Worm (Caenorhabditis elegans) whole organism, L3 larva: ENCODE measurements around the gene F26G1.9.

Experiments used
- R02D3.7 ChIP-seq: fragments of 150-350 bp; optimal IDR thresholded peaks from 2 replicates; lab custom pipeline; 2014; ENCODE audit warnings: missing biosample characterization, missing genetic modification characterization
- ZK546.5 ChIP-seq: sonication (generic microtip); optimal IDR thresholded peaks from 2 replicates; lab custom pipeline; 2017; ENCODE audit warnings: missing biosample characterization, missing genetic modification characterization
- aly-2 ChIP-seq: fragments of 150-350 bp; optimal IDR thresholded peaks from 2 replicates; lab custom pipeline; 2014; ENCODE audit warnings: missing biosample characterization, missing genetic modification characterization
- ama-1 ChIP-seq: fragments of 150-350 bp; optimal IDR thresholded peaks from 2 replicates; lab custom pipeline; 2018
- ceh-16 ChIP-seq: sonication (generic microtip); optimal IDR thresholded peaks from 2 replicates; lab custom pipeline; 2017; ENCODE audit warnings: missing biosample characterization, missing genetic modification characterization
- ceh-28 ChIP-seq: fragments of 150-350 bp; optimal IDR thresholded peaks from 2 replicates; lab custom pipeline; 2014; ENCODE audit warnings: missing biosample characterization, missing genetic modification reagents, missing genetic modification characterization
- ceh-82 ChIP-seq: fragments of 150-350 bp; optimal IDR thresholded peaks from 2 replicates; lab custom pipeline; 2014; ENCODE audit warnings: missing biosample characterization, missing genetic modification characterization
- daf-12 ChIP-seq: fragments of 150-350 bp; optimal IDR thresholded peaks from 2 replicates; lab custom pipeline; 2014; ENCODE audit warnings: missing biosample characterization, missing genetic modification reagents, missing genetic modification characterization
- egl-27 ChIP-seq: sonication (generic microtip); optimal IDR thresholded peaks from 4 replicates; lab custom pipeline; 2017; ENCODE audit warnings: missing biosample characterization, missing genetic modification reagents, missing genetic modification characterization
- egl-5 ChIP-seq: fragments of 150-350 bp; optimal IDR thresholded peaks from 2 replicates; lab custom pipeline; 2017; ENCODE audit warnings: missing biosample characterization, missing genetic modification reagents, missing genetic modification characterization, inconsistent platforms
- elt-1 ChIP-seq: fragments of 150-350 bp; optimal IDR thresholded peaks from 2 replicates; lab custom pipeline; 2014; ENCODE audit warnings: missing biosample characterization, missing genetic modification characterization
- elt-2 ChIP-seq: sonication (generic microtip); optimal IDR thresholded peaks from 2 replicates; lab custom pipeline; 2016; ENCODE audit warnings: missing genetic modification reagents, mild to moderate bottlenecking, missing genetic modification characterization, missing compliant biosample characterization
- elt-3 ChIP-seq, 3 experiments: fragments of 150-350 bp in 1 of 3; sonication (generic microtip) in 2 of 3; optimal IDR thresholded peaks; 2 replicates in 2 of 3; 4 replicates in 1 of 3; lab custom pipeline; 2014 to 2017; ENCODE audit warnings: missing biosample characterization in 3 of 3, missing genetic modification characterization in 3 of 3
- eor-1 ChIP-seq, 2 experiments: fragments of 150-350 bp; optimal IDR thresholded peaks; 2 replicates each; lab custom pipeline; 2014 to 2018; ENCODE audit warnings: missing biosample characterization in 2 of 2, missing genetic modification characterization in 2 of 2
- fkh-10 ChIP-seq: sonication (generic microtip); optimal IDR thresholded peaks from 2 replicates; lab custom pipeline; 2017; ENCODE audit warnings: missing biosample characterization, missing genetic modification reagents, missing genetic modification characterization
- fkh-2 ChIP-seq: fragments of 150-350 bp; optimal IDR thresholded peaks from 2 replicates; lab custom pipeline; 2014; ENCODE audit warnings: missing biosample characterization, missing genetic modification reagents, missing genetic modification characterization
- fos-1 ChIP-seq: fragments of 150-350 bp; optimal IDR thresholded peaks from 2 replicates; lab custom pipeline; 2014; ENCODE audit warnings: missing biosample characterization, missing genetic modification characterization
- hmg-11 ChIP-seq: sonication (generic microtip); optimal IDR thresholded peaks from 2 replicates; lab custom pipeline; 2016; ENCODE audit warnings: missing genetic modification characterization, missing compliant biosample characterization
- jun-1 ChIP-seq: fragments of 150-350 bp; optimal IDR thresholded peaks from 2 replicates; lab custom pipeline; 2014; ENCODE audit warnings: missing biosample characterization, missing genetic modification reagents, missing genetic modification characterization
- lin-15B ChIP-seq: fragments of 150-350 bp; optimal IDR thresholded peaks from 2 replicates; lab custom pipeline; 2014; ENCODE audit warnings: missing biosample characterization, missing genetic modification characterization
- lin-39 ChIP-seq: fragments of 150-350 bp; optimal IDR thresholded peaks from 2 replicates; lab custom pipeline; 2018; ENCODE audit warnings: missing biosample characterization, missing genetic modification reagents, missing genetic modification characterization
- lsy-12 ChIP-seq: sonication (generic microtip); optimal IDR thresholded peaks from 2 replicates; lab custom pipeline; 2016; ENCODE audit warnings: mild to moderate bottlenecking, missing genetic modification characterization, missing compliant biosample characterization
- mdl-1 ChIP-seq: fragments of 150-350 bp; optimal IDR thresholded peaks from 2 replicates; lab custom pipeline; 2014; ENCODE audit warnings: missing biosample characterization, missing genetic modification characterization
- mml-1 ChIP-seq: fragments of 150-350 bp; sonication (generic microtip); optimal IDR thresholded peaks from 3 replicates; lab custom pipeline; 2014; ENCODE audit warnings: missing biosample characterization, missing genetic modification characterization
- nfya-1 ChIP-seq: sonication (generic microtip); optimal IDR thresholded peaks from 2 replicates; lab custom pipeline; 2017; ENCODE audit warnings: missing genetic modification characterization, mild to moderate bottlenecking, missing compliant biosample characterization, antibody characterized with exemption, moderate library complexity; ENCODE audit not compliant: insufficient read depth
- nhr-11 ChIP-seq: fragments of 150-350 bp; optimal IDR thresholded peaks from 2 replicates; lab custom pipeline; 2014; ENCODE audit warnings: missing biosample characterization, missing genetic modification characterization
- nhr-12 ChIP-seq: fragments of 150-350 bp; optimal IDR thresholded peaks from 2 replicates; lab custom pipeline; 2014; ENCODE audit warnings: missing biosample characterization, missing genetic modification characterization
- nhr-237 ChIP-seq: fragments of 150-350 bp; optimal IDR thresholded peaks from 2 replicates; lab custom pipeline; 2014; ENCODE audit warnings: missing biosample characterization, missing genetic modification characterization
- nhr-25 ChIP-seq: sonication (generic microtip); optimal IDR thresholded peaks from 2 replicates; lab custom pipeline; 2017; ENCODE audit warnings: missing biosample characterization, missing genetic modification characterization
- nhr-28 ChIP-seq: fragments of 150-350 bp; optimal IDR thresholded peaks from 2 replicates; lab custom pipeline; 2014; ENCODE audit warnings: missing biosample characterization, missing genetic modification characterization
- nhr-43 ChIP-seq: sonication (generic microtip); optimal IDR thresholded peaks from 2 replicates; lab custom pipeline; 2016; ENCODE audit warnings: mild to moderate bottlenecking, missing genetic modification characterization, missing compliant biosample characterization; ENCODE audit not compliant: poor library complexity, severe bottlenecking
- nhr-67 ChIP-seq: fragments of 150-350 bp; optimal IDR thresholded peaks from 2 replicates; lab custom pipeline; 2014; ENCODE audit warnings: missing biosample characterization, missing genetic modification characterization
- nhr-77 ChIP-seq: fragments of 150-350 bp; optimal IDR thresholded peaks from 2 replicates; lab custom pipeline; 2014; ENCODE audit warnings: missing biosample characterization, missing genetic modification characterization
- pha-4 ChIP-seq: fragments of 150-350 bp; optimal IDR thresholded peaks from 2 replicates; lab custom pipeline; 2014; ENCODE audit warnings: missing biosample characterization, missing genetic modification reagents, missing genetic modification characterization
- pqm-1 ChIP-seq: fragments of 150-350 bp; optimal IDR thresholded peaks from 2 replicates; lab custom pipeline; 2017; ENCODE audit warnings: missing biosample characterization, missing genetic modification characterization, inconsistent platforms
- sea-2 ChIP-seq: fragments of 150-350 bp; sonication (generic microtip); optimal IDR thresholded peaks from 4 replicates; lab custom pipeline; 2014; ENCODE audit warnings: missing biosample characterization, missing genetic modification reagents, missing genetic modification characterization
- skn-1 ChIP-seq: fragments of 150-350 bp; optimal IDR thresholded peaks from 2 replicates; lab custom pipeline; 2014; ENCODE audit warnings: missing biosample characterization, missing genetic modification characterization
- snpc-4 ChIP-seq: fragments of 150-350 bp; optimal IDR thresholded peaks from 2 replicates; lab custom pipeline; 2014; ENCODE audit warnings: missing biosample characterization, missing genetic modification characterization
- tbx-2 ChIP-seq: sonication (generic microtip); optimal IDR thresholded peaks from 2 replicates; lab custom pipeline; 2016; ENCODE audit warnings: mild to moderate bottlenecking, missing genetic modification characterization, missing compliant biosample characterization
- unc-39 ChIP-seq: sonication (generic microtip); optimal IDR thresholded peaks from 4 replicates; lab custom pipeline; 2017; ENCODE audit warnings: missing biosample characterization, missing genetic modification characterization
- unc-62 ChIP-seq: fragments of 150-350 bp; sonication (generic microtip); optimal IDR thresholded peaks from 4 replicates; lab custom pipeline; 2014; ENCODE audit warnings: missing biosample characterization, missing genetic modification reagents, missing genetic modification characterization
- zag-1 ChIP-seq: fragments of 150-350 bp; optimal IDR thresholded peaks from 2 replicates; lab custom pipeline; 2014; ENCODE audit warnings: missing biosample characterization, missing genetic modification characterization
- ztf-11 ChIP-seq: fragments of 150-350 bp; optimal IDR thresholded peaks from 2 replicates; lab custom pipeline; 2014; ENCODE audit warnings: missing biosample characterization, missing genetic modification characterization
- ztf-4 ChIP-seq: fragments of 150-350 bp; optimal IDR thresholded peaks from 2 replicates; lab custom pipeline; 2014; ENCODE audit warnings: missing biosample characterization, missing genetic modification characterization

The F26G1.9 gene

DNA sequence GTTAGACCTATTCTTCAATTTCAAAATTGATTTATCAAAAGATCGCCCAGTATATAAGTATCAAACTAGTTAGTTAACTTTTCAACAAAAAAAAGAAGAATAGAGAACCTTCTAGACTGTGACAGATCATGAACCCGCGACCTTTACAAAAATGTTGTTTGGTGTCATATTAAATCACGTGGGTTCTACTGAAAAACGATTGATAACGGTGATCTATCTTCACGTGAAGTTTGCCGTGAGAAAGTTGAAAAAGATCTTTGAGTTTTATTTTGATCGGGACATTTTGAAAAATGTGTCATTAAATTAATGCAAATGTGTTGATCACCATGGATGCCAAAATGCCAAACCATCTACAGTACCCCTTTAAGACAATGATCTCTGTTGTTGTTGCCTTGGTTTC, 25.4 kb downstream of the F26G1.9 start:
- TF ChIP-seq ztf-4 (peak; percentile 6), lsy-12 (tag; lab: Kevin White, UChicago) (peak; percentile 54), fkh-10 (GFP tag; lab: Kevin White, UChicago) (no peak), nhr-43 (tag; lab: Kevin White, UChicago) (peak; percentile 57), nhr-25 (peak; percentile 68), nhr-67 (tag; lab: Kevin White, UChicago) (no peak)

DNA sequence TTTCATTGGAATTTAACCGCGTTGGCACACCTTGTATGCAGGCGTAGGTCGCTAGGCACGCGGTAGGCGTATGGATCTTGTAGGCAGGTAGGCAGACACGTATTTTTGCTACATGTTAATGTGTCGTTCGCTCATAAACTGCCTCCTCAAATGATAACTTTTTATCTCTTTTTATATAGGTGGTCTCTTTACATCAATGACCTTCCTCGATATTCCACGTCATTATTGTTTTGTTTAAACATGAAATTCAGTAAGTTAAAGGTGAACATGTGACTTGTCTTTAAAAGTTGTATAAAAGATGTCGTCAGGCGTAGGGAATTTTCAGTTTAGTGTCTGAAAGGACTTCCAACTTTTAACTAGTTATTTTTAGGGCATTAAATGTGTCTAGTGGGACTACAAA, 26.1 kb downstream of the F26G1.9 start:
- no peak for TF ChIP-seq egl-5 (tag; lab: Kevin White, UChicago)
- TF ChIP-seq zag-1 = no peak
- no peak for TF ChIP-seq sea-2 (GFP tag; lab: Kevin White, UChicago)
- no peak for TF ChIP-seq aly-2
- TF ChIP-seq ztf-4 = no peak
- TF ChIP-seq jun-1 (tag; lab: Kevin White, UChicago) = no peak
- TF ChIP-seq egl-27 (tag; lab: Kevin White, UChicago) = no peak
- TF ChIP-seq eor-1 (tag; optimal IDR thresholded peaks at IDR 0.05; lab: Kevin White, UChicago) = no peak
- TF ChIP-seq lin-39 (tag; lab: Kevin White, UChicago) = no peak
- no peak for TF ChIP-seq ceh-16 (tag; lab: Kevin White, UChicago)
- no peak for TF ChIP-seq ceh-82 (tag; lab: Kevin White, UChicago)
- TF ChIP-seq ZK546.5 (tag; lab: Kevin White, UChicago) = no peak
- no peak for TF ChIP-seq fkh-2
- peak; percentile 12 for TF ChIP-seq nhr-43 (tag; lab: Kevin White, UChicago)
- no peak for TF ChIP-seq elt-3 (tag; optimal IDR thresholded peaks at IDR 0.05; lab: Kevin White, UChicago)
- TF ChIP-seq nhr-67 (tag; lab: Kevin White, UChicago) = no peak
- TF ChIP-seq ztf-11 (tag; lab: Kevin White, UChicago) = no peak
- peak; percentile 23 for TF ChIP-seq ama-1 (lab: Kevin White, UChicago)
- peak; percentile 66 for TF ChIP-seq nhr-25
- TF ChIP-seq fos-1 = no peak
- no peak for TF ChIP-seq lin-15B (tag; lab: Kevin White, UChicago)

DNA sequence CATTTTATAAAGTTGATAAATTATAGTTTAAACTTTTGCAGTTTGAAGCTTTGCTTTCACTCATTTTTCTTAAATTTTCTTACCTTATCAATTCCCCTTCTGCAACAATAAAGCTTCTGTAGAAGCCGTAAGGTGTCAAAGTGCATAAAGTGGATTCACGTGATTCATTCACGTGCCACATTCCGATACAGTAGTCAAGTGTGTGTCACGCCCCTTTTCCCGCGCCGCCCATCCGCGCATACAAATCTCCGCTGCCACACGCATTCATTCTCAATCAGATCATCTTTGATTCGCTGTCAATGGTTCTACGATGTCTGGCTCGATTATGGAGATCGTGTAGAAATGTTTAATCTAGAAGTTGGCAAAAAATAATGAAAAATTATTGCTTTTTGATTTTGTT, 26.7 kb downstream of the F26G1.9 start:
- TF ChIP-seq ZK546.5 (tag; lab: Kevin White, UChicago) (no peak), elt-2 (tag; lab: Kevin White, UChicago) (no peak), zag-1 (no peak), jun-1 (tag; lab: Kevin White, UChicago) (no peak), unc-39 (tag; lab: Kevin White, UChicago) (no peak), tbx-2 (no peak), nhr-43 (tag; lab: Kevin White, UChicago) (peak; percentile 16), mml-1 (tag; lab: Kevin White, UChicago) (peak; percentile 27), nhr-25 (peak; percentile 56), skn-1 (tag; lab: Kevin White, UChicago) (no peak), eor-1 (tag; optimal IDR thresholded peaks at IDR 0.05; lab: Kevin White, UChicago) (no peak), fos-1 (no peak), lin-15B (tag; lab: Kevin White, UChicago) (no peak), nhr-237 (tag; lab: Kevin White, UChicago) (no peak), nhr-77 (no peak), elt-1 (tag; lab: Kevin White, UChicago) (no peak), nhr-67 (tag; lab: Kevin White, UChicago) (no peak), daf-12 (tag; lab: Kevin White, UChicago) (no peak), nfya-1 (tag; lab: Kevin White, UChicago) (peak; percentile 51)
- TF ChIP-seq, all 47 proteins: peak for 4

DNA sequence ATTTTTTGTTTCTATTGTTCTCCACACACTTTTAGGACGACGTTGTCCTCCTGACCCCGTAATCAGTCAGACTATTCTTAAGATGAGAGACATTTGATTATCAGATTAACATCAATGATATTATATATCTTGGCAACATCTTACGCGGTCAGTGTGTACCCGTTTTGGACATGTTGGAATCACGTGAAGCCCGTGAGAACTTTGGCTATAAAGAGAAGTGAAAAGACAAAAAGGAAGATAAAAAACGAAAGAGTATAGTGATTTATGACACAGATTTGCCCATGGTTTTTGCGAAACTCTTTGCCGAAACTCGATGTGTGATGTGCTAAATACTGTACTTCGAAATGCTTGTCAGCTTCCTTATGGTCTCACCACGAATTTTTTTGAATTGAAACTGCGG, 28.5 kb downstream of the F26G1.9 start:
- TF ChIP-seq mdl-1 (tag; lab: Kevin White, UChicago) (no peak), ceh-82 (tag; lab: Kevin White, UChicago) (no peak), ztf-11 (tag; lab: Kevin White, UChicago) (no peak), nfya-1 (tag; lab: Kevin White, UChicago) (peak; percentile 3), egl-27 (tag; lab: Kevin White, UChicago) (no peak), skn-1 (tag; lab: Kevin White, UChicago) (no peak), ztf-4 (no peak), lsy-12 (tag; lab: Kevin White, UChicago) (peak; percentile 52), ceh-28 (tag; lab: Kevin White, UChicago) (no peak), pha-4 (tag; lab: Kevin White, UChicago) (no peak), egl-5 (tag; lab: Kevin White, UChicago) (no peak), nhr-28 (tag; lab: Kevin White, UChicago) (no peak), ceh-16 (tag; lab: Kevin White, UChicago) (no peak), elt-2 (tag; lab: Kevin White, UChicago) (peak; percentile 1), snpc-4 (tag; lab: Kevin White, UChicago) (no peak), unc-39 (tag; lab: Kevin White, UChicago) (no peak), hmg-11 (tag; lab: Kevin White, UChicago) (no peak), ama-1 (lab: Kevin White, UChicago) (no peak), mml-1 (tag; lab: Kevin White, UChicago) (peak; percentile 34), lin-15B (tag; lab: Kevin White, UChicago) (no peak), unc-62 (no peak), nhr-11 (peak; percentile 84), pqm-1 (tag; lab: Kevin White, UChicago) (no peak), nhr-43 (tag; lab: Kevin White, UChicago) (peak; percentile 95), fkh-10 (GFP tag; lab: Kevin White, UChicago) (no peak), aly-2 (no peak), fos-1 (no peak), nhr-12 (tag; lab: Kevin White, UChicago) (no peak), nhr-237 (tag; lab: Kevin White, UChicago) (no peak), R02D3.7 (tag; lab: Kevin White, UChicago) (no peak), zag-1 (no peak)
